Fruit fly (Drosophila melanogaster) whole organism: ENCODE results near the gene arg.

Experiments
- CG8478 ChIP-seq: fragments of >200 bp; optimal IDR thresholded peaks from 2 replicates; lab custom pipeline; 2018; ENCODE audit warnings: inconsistent platforms
- Dll ChIP-seq: fragments of >200 bp; optimal IDR thresholded peaks from 2 replicates; lab custom pipeline; 2017
- EcR ChIP-seq, 2 experiments: fragments of >200 bp; optimal IDR thresholded peaks; 2 replicates each; lab custom pipeline; 2017; ENCODE audit warnings: missing biosample characterization in 2 of 2, missing genetic modification characterization in 2 of 2, missing genetic modification reagents in 2 of 2
- pan ChIP-seq: fragments of >200 bp; optimal IDR thresholded peaks from 2 replicates; lab custom pipeline; 2017
- psq ChIP-seq: fragments of >200 bp; optimal IDR thresholded peaks from 2 replicates; lab custom pipeline; 2017
- usp ChIP-seq: fragments of >200 bp; optimal IDR thresholded peaks from 2 replicates; lab custom pipeline; 2017; ENCODE audit warnings: missing biosample characterization, missing genetic modification characterization, mixed read lengths

The arg gene

dm6 chrX:518858-519257 lies 9.6 kb downstream of the arg start:
- TF ChIP-seq pan (lab: Kevin White, UChicago) (no peak), EcR (GFP tag; optimal IDR thresholded peaks at IDR 0.05; lab: Kevin White, UChicago) (no peak), psq (no peak), CG8478 (no peak), Dll (lab: Kevin White, UChicago) (no peak), usp (no peak)

DNA sequence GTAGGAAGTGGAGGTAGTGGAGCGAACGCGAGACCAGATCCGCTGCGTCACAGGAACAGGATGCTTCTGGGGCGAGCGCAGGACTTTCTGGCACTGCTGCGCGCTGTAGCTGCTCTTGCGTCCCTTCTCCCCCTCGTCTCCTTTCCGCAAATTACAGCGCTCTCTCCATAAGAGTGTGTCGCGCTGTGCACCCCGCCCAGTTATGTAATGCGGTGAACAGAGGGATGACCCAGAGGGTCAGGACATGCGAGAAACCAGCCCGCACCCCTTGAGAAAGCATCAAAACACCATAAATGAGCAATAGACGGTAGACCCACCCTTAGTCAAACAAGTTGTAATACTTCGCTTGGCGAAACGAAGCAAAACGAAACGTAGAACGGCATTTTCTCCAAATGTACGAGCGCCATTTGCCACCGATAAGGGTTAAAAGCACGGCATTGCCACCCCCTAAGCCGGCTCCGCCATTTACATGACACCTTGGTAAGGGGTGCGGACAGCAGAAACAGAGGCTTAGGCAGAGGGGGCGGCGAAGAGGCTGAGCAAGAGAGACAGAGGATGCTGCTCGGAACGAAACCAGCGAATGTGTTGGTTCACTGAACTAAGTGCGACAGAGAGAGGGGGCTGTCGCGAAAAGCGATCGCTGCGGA lies 11.1 kb downstream of the arg start:
- TF ChIP-seq psq, result no peak
- no peak for TF ChIP-seq CG8478
- no peak for TF ChIP-seq EcR (GFP tag; optimal IDR thresholded peaks at IDR 0.05; lab: Kevin White, UChicago)
- TF ChIP-seq Dll (lab: Kevin White, UChicago), result no peak
- TF ChIP-seq usp, result no peak
- TF ChIP-seq pan (lab: Kevin White, UChicago), result no peak

- no peak for TF ChIP-seq EcR (GFP tag; optimal IDR thresholded peaks at IDR 0.05; lab: Kevin White, UChicago)
Observed at dm6 chrX:521683-522082, 12.4 kb downstream of the arg start.

DNA sequence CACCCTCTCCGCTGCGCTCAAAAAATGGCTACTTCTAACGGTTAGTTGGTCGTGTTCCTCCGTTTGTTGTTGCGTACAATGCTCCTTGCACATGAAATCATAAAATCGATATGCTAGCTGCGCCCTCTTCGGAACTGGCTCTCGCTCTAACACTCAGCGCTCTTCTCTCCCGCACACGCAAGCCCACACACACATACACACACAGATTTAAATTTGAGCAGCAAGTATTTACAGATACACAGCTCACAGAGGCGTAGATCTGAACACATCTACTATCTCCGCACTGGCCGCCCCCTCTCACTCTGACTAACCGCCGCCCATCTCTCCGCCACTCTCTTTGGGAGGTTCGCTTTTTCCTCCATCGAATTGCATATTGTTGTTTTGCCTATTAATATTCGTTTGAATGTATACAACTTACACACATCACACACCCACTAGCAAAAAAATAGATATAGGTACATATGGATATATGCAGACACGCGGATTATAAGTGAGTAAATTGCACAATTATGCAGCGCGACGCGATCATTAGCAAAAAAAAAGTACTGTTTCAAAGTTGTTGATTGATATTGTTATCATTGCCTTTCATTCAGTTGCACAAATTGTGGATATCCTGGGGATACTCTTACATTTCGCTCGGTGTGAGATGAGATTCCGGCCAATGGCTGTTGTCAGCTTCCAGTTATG lies 13.3 kb downstream of the arg start:
- TF ChIP-seq pan (lab: Kevin White, UChicago), result no peak
- peak; percentile 44 for TF ChIP-seq Dll (lab: Kevin White, UChicago)
- TF ChIP-seq usp, result no peak
- TF ChIP-seq EcR (GFP tag; optimal IDR thresholded peaks at IDR 0.05; lab: Kevin White, UChicago), result peak in 1 of 2 experiments; percentile 63

- TF ChIP-seq Dll (lab: Kevin White, UChicago), result peak; percentile 67
- TF ChIP-seq usp, result no peak
- no peak for TF ChIP-seq pan (lab: Kevin White, UChicago)
Observed at dm6 chrX:523179-523851, 14.1 kb downstream of the arg start, which contains the start of gene elav. Gene elav (minus strand): TSS chrX:523226.

dm6 chrX:524331-524730 lies 15.1 kb downstream of the arg start:
- TF ChIP-seq CG8478, result no peak
- no peak for TF ChIP-seq Dll (lab: Kevin White, UChicago)
- TF ChIP-seq usp, result no peak
- TF ChIP-seq EcR (GFP tag; optimal IDR thresholded peaks at IDR 0.05; lab: Kevin White, UChicago), result no peak

DNA sequence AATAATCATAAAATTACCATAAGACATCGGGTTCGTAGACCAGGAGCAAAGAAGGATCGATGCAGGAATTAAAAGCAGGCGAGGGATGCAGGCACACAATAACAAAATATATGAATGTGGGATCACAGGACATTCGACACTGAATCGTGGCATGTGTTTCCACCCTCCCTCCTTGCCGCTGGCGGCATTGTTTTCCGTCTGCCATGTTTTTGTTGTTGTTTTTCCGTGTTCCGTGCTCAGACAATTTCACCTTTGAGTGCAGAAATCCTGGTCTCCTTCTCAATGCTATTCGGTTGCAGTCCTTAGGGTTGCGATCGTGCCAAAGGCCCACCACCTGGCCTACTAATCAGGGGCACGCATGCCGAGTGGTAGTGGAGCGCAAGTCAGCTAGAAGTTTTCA lies 16.4 kb downstream of the arg start:
- TF ChIP-seq Dll (lab: Kevin White, UChicago) (no peak), usp (no peak)

DNA sequence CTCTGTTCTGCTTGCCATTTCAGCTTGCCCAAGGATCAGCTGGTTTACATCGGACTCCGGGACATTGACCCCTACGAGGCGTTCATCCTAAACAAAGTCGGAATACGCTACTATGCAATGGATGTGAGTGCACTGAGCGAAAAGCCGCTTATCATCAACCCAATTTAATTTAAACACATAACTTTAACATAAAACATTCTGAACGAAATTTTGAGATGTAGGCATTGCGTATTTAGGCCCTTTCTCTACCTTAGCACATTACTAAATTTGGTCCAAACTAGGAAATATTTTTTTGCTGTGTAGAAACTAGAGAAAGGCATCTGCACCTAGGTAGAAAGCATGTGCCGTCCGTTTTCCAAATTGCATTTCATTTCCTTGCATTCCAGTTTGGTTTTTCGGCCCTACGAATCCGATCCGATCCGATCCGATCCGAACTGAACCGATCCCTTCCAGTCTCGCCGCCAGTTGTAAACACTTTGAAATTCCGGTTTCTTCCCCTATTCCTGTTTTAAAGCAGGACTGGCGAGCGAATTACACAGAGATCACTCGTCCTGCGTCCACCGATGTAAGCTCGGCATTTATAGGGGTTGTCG lies 17.3 kb downstream of the arg start:
- TF ChIP-seq psq (no peak), pan (lab: Kevin White, UChicago) (no peak), CG8478 (no peak), Dll (lab: Kevin White, UChicago) (no peak), usp (no peak), EcR (GFP tag; optimal IDR thresholded peaks at IDR 0.05; lab: Kevin White, UChicago) (no peak)

dm6 chrX:529724-530603 lies 20.7 kb downstream of the arg start, which contains the start of the genes CG4293 and Appl:
Gene CG4293 (minus strand): TSS chrX:530291.
Gene Appl (plus strand): TSS chrX:530501.
- no peak for TF ChIP-seq CG8478
- TF ChIP-seq Dll (lab: Kevin White, UChicago), result no peak
- TF ChIP-seq EcR (GFP tag; optimal IDR thresholded peaks at IDR 0.05; lab: Kevin White, UChicago), result no peak
- no peak for TF ChIP-seq usp
- no peak for TF ChIP-seq pan (lab: Kevin White, UChicago)
- TF ChIP-seq psq, result no peak

DNA sequence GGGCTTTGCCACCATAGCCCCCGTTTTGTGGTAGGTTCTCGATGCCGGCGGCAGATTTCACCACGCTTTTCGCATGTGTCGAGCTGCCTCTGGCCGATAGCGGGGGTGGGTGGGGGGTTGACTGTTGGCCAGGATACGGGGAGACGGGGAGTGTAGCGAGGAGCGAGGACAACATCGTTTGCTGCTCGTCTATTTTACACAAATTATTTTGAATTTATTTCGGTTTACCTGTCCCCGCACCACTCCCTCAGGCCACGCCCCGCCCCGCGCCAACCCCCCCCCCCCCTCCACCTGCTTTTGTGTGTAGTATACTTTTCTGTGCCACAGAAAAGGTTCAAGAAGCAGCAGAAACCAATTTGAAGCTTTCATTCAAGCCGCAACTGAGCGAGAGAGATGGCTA lies 32.8 kb downstream of the arg start:
- no peak for TF ChIP-seq Dll (lab: Kevin White, UChicago)
- no peak for TF ChIP-seq CG8478
- no peak for TF ChIP-seq pan (lab: Kevin White, UChicago)
- TF ChIP-seq psq, result no peak
- TF ChIP-seq usp, result no peak
- TF ChIP-seq EcR (GFP tag; optimal IDR thresholded peaks at IDR 0.05; lab: Kevin White, UChicago), result no peak

DNA sequence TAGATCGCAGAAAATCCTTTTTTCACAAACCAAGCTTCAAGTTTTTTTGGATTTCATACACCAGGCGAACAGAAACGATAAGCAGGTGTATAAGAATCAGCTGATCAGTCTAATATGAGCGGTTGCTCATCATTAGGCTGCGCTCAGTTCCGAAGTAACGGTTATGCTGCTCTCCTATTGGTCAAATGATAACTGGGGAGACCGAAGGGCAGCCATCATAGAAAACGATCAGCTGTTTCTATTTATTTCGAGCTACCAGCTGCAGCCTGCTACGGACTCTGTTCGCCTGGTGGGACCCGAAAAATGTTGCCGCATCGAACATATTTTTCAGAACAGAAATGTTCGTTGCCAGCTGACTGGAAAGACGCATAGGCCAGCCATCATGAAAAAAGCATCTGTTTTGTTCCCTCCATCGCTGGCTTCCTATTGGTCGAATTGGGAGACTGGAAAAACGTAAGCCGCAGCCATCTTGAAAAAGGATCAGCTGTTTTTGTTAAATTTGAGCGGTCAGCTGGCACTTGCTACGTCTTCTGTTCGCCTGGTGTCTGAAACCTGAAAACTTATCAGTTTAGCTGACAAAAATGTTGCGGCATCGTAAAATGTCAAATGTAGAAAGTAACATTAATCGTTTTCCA lies 37.3 kb downstream of the arg start:
- TF ChIP-seq CG8478 (no peak), psq (no peak), usp (no peak), Dll (lab: Kevin White, UChicago) (no peak), EcR (GFP tag; optimal IDR thresholded peaks at IDR 0.05; lab: Kevin White, UChicago) (no peak), pan (lab: Kevin White, UChicago) (no peak)
